Fruit fly (Drosophila melanogaster) Kc167 (cell line): Measurements from ENCODE around the gene vrs.

ENCODE experiments used
- Myc ChIP-seq: fragments of >200 bp; optimal IDR thresholded peaks from 2 replicates; lab custom pipeline; 2017; ENCODE audit warnings: missing external identifiers
- Sin3A ChIP-seq: fragments of >200 bp; optimal IDR thresholded peaks from 2 replicates; lab custom pipeline; 2018; ENCODE audit warnings: missing external identifiers
- h ChIP-seq: fragments of >200 bp; optimal IDR thresholded peaks from 3 replicates; lab custom pipeline; 2018; ENCODE audit warnings: missing external identifiers
- insv ChIP-seq: fragments of >200 bp; optimal IDR thresholded peaks from 3 replicates; lab custom pipeline; 2018; ENCODE audit warnings: missing external identifiers
- psq ChIP-seq: fragments of >200 bp; optimal IDR thresholded peaks from 2 replicates; lab custom pipeline; 2017; ENCODE audit warnings: missing external identifiers
- ttk ChIP-seq: sonication (Bioruptor generic); optimal IDR thresholded peaks from 2 replicates; lab custom pipeline; 2017; ENCODE audit warnings: missing external identifiers

The vrs gene

DNA sequence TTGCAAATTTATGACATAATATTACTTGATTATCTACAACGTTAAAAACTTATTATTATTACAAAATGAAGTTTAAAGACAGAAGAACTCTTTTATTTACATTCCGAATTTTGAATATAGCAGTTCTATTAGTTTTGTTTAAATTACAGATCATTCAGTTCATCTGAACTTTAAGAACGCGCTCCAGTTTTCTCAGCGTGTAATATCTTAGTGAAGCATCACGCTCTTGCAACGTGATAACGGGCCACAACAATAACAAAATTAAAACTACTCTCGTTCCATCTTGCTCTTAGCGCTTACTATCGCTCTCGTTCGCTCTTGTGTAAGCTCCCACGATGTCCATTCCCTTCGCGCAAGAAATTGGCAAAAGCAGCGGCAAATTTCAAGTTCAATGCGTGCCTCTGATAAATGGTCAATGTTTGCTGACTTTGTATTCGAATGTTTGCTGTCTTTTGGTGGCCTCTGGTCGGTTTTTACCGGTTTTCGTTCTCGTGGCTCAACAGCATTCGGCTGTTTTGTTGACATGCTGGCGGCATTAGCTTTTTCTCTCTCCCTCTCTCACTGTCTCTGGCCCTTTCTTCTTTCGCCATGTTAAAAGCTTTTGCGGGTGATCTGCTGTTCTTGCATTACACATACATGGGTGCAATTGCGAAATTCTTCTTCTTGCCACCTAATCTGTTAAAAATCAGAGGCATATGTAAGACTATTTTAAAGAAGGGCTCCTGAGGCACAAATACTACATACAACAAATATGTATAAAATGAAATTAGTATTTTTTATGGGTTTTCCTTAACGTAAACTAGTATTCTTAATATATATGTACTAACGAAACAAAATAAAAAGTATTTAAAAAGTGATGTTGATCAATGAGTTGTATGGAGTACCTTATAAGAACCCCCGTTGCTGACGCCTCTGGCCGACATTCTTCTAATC is 4.6 kb upstream of the vrs start:
- TF ChIP-seq h (lab: Kevin White, UChicago), result no peak
- no peak for TF ChIP-seq ttk (lab: Kevin White, UChicago)
- no peak for TF ChIP-seq Myc (lab: Kevin White, UChicago)

DNA sequence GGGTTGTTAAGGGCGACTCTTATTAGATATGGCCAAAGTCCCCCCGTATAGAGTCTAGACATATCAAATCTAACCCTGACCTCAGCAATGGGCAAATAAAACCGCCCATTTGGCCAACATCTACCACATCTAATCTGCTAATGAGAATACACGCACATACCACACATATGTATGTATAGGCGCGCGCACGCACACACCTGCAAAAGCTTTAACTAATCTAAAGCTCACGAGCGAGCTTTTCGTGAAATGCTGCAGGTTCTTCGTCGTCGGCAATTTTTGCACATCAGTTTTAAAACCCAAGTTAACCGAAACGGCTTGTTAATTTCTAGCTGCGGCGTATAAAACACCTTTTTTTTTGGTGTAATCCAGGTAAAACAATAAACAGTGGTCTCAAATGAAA is 3.7 kb upstream of the vrs start:
- TF ChIP-seq Myc (lab: Kevin White, UChicago) (no peak), ttk (lab: Kevin White, UChicago) (no peak), h (lab: Kevin White, UChicago) (no peak), insv (lab: Kevin White, UChicago) (no peak), psq (lab: Kevin White, UChicago) (no peak), Sin3A (lab: Kevin White, UChicago) (no peak)

DNA sequence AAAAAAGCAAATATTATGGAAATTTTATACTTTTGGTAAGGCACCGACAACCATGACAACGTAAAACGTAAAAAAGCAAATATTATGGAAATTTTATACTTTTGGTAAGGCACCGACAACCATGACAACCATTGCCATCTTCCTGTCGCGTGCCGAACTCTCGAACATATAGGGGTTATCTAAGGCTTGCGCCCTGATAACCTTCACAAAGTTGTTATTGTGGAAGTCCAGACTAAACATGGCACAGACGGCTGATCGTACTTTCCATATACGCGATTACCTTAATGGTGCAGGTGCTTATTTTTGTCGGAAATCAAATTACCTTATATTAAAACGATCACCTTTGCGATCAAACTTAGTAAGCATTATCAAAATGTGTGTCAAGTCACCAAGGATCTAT is 2.0 kb upstream of the vrs start:
- TF ChIP-seq Sin3A (lab: Kevin White, UChicago), result no peak
- no peak for TF ChIP-seq insv (lab: Kevin White, UChicago)
- TF ChIP-seq ttk (lab: Kevin White, UChicago), result no peak
- TF ChIP-seq psq (lab: Kevin White, UChicago), result no peak
- no peak for TF ChIP-seq h (lab: Kevin White, UChicago)
- TF ChIP-seq Myc (lab: Kevin White, UChicago), result no peak

dm6 chr3R:12448344-12448743 is 891 bp downstream of the vrs start:
- TF ChIP-seq ttk (lab: Kevin White, UChicago), result no peak

- no peak for TF ChIP-seq psq (lab: Kevin White, UChicago)
- no peak for TF ChIP-seq insv (lab: Kevin White, UChicago)
- no peak for TF ChIP-seq Myc (lab: Kevin White, UChicago)
- TF ChIP-seq Sin3A (lab: Kevin White, UChicago), result no peak
- TF ChIP-seq h (lab: Kevin White, UChicago), result no peak
- TF ChIP-seq ttk (lab: Kevin White, UChicago), result no peak
Measured at dm6 chr3R:12448889-12449314, 1.4 kb downstream of the vrs start, which contains the start of gene CG18549. Gene CG18549 (plus strand): TSS chr3R:12449296.

DNA sequence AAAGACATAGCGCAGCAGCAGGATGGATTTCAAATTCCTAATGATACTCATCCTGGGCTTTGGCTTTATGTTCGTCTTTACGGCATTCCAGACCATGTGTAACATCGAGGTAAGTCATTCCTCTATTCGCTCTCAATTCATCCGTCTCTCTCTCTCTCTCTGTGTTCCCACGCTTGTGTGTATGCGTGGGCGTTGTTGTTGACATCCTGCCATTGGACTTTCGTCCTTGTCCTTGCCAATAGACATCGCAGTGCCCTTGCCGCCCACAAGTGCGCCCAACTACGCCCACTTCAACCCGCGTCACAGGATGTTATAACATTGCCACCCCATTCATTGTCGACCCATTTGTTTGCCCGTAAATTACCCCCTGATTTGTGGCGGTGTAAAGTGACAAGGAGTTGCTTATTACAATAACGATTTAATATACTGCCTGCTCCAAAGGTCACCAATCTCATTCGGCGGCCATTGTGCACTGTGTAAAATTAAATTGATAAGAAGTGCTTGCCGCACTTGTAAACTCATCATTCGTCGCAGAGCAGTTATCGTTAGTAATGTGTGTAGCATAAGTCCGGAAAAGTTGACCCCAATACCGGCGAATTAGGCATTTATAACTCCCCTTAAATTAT is 2.3 kb downstream of the vrs start:
- TF ChIP-seq ttk (lab: Kevin White, UChicago) (no peak), Sin3A (lab: Kevin White, UChicago) (no peak), insv (lab: Kevin White, UChicago) (no peak), psq (lab: Kevin White, UChicago) (no peak), Myc (lab: Kevin White, UChicago) (no peak), h (lab: Kevin White, UChicago) (no peak)

DNA sequence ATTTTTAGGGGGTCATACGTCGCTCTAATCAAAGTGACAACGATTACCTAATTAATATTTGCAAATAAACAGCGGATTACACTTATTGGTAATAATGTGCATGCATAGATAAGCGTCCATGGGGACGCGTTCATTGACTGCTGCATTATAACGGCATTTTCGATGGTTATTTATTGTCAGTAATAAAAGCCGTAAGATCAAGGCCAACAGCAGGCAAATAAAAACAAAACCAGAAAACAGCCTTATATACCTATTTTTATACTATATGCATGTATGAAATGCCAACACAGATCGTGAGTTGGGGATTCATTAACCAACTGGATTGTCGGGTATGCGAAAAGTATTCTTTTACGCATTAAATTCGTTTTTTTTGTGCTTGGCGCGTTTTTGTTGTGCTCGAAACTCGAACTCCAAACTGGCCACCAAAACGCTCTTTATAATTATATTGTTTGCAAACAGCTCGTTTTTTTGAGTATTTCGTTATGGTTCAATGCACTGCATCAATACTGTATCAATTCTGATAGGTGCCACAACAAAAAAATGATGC is 3.3 kb downstream of the vrs start:
- TF ChIP-seq Sin3A (lab: Kevin White, UChicago) (no peak), h (lab: Kevin White, UChicago) (no peak), psq (lab: Kevin White, UChicago) (no peak), Myc (lab: Kevin White, UChicago) (no peak), ttk (lab: Kevin White, UChicago) (no peak), insv (lab: Kevin White, UChicago) (no peak)

- no peak for TF ChIP-seq insv (lab: Kevin White, UChicago)
- no peak for TF ChIP-seq psq (lab: Kevin White, UChicago)
- TF ChIP-seq Myc (lab: Kevin White, UChicago), result no peak
- no peak for TF ChIP-seq Sin3A (lab: Kevin White, UChicago)
Measured at dm6 chr3R:12451376-12451775, 3.9 kb downstream of the vrs start.

DNA sequence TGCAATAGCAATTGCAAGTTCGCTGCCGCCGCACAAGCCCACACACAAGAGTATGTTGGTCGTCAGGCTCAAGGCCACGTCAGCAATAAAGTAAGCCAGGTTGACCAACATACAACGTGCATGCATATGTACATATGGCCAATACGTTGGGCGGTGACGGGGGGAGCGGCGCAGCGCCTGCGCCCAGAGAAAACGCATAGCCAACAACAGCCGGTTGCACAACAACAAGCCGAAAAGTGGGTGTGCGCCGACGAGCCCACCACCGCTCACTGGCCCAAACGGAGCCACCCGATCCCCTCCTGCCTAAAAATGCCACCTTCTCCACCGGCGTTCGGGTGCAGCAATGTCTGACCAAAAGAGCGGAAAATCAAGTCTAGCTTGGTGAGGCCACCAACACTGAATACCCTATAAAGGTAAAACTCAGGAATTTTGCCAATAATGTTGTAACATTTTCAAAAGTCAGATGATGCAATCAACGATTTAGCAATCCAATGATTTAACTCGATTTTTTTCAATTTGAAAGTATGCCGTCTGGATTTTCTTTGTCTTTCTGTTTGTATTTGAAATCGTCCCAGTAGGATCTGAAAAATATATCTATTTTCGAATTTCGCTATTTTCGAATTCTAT is 4.5 kb downstream of the vrs start, which contains the start of gene CG5509:
TSS of gene CG5509 (plus strand) at position 577 of the 627 bp plus-strand sequence.
- TF ChIP-seq h (lab: Kevin White, UChicago) (no peak), insv (lab: Kevin White, UChicago) (no peak), ttk (lab: Kevin White, UChicago) (no peak), psq (lab: Kevin White, UChicago) (no peak), Myc (lab: Kevin White, UChicago) (no peak), Sin3A (lab: Kevin White, UChicago) (no peak)

- TF ChIP-seq Myc (lab: Kevin White, UChicago), result no peak
- TF ChIP-seq psq (lab: Kevin White, UChicago), result no peak
- TF ChIP-seq ttk (lab: Kevin White, UChicago), result no peak
- no peak for TF ChIP-seq h (lab: Kevin White, UChicago)
- TF ChIP-seq insv (lab: Kevin White, UChicago), result no peak
- no peak for TF ChIP-seq Sin3A (lab: Kevin White, UChicago)
Measured at dm6 chr3R:12454492-12454891, 7.0 kb downstream of the vrs start.

dm6 chr3R:12456370-12456940 is 9.0 kb downstream of the vrs start, which contains the start of gene trus:
Gene trus (plus strand): TSS chr3R:12456573.
- TF ChIP-seq Sin3A (lab: Kevin White, UChicago) (no peak), Myc (lab: Kevin White, UChicago) (no peak), h (lab: Kevin White, UChicago) (no peak), insv (lab: Kevin White, UChicago) (no peak), ttk (lab: Kevin White, UChicago) (no peak), psq (lab: Kevin White, UChicago) (no peak)
